Worm (Caenorhabditis elegans): ENCODE data around the gene grl-28.

grl-28 gene

ce11 chrV:3524970-3525369, 26.7 kb downstream of the grl-28 start, which contains the start of gene T24A6.7:
TSS of gene T24A6.7 (plus strand) at chrV:3525270.
- no peak for TF ChIP-seq mel-28 (tag; optimal IDR thresholded peaks at IDR 0.05; ENCODE audit: borderline replicate concordance)
- no peak for TF ChIP-seq rec-8 (tag; optimal IDR thresholded peaks at IDR 0.05)
- TF ChIP-seq K11D2.4 (GFP tag; IDR thresholded peaks at IDR 0.05), result no peak
- no peak for TF ChIP-seq mxl-1 (tag; optimal IDR thresholded peaks at IDR 0.05)
- no peak for TF ChIP-seq xnd-1 (tag; optimal IDR thresholded peaks at IDR 0.05)
- no peak for TF ChIP-seq F37B4.10 (GFP tag; IDR thresholded peaks at IDR 0.05)
- TF ChIP-seq hmg-1.2 (GFP tag; IDR thresholded peaks at IDR 0.05), result no peak
- no peak for TF ChIP-seq madf-10 (tag; optimal IDR thresholded peaks at IDR 0.05)
- TF ChIP-seq ceh-27 (GFP tag; optimal IDR thresholded peaks at IDR 0.05), result no peak
- TF ChIP-seq let-526 (GFP tag; IDR thresholded peaks at IDR 0.05), result no peak
- TF ChIP-seq hsf-1 (GFP tag; IDR thresholded peaks at IDR 0.05), result no peak
- TF ChIP-seq hlh-12 (tag; optimal IDR thresholded peaks at IDR 0.05), result no peak
- TF ChIP-seq ztf-3 (GFP tag; optimal IDR thresholded peaks at IDR 0.05), result no peak

ce11 chrV:3523262-3523661, 28.4 kb downstream of the grl-28 start, which contains the start of gene irg-1:
TSS of gene irg-1 (plus strand) at chrV:3523587.
- TF ChIP-seq nhr-120 (GFP tag; IDR thresholded peaks at IDR 0.05), result no peak
- no peak for TF ChIP-seq nhr-80 (tag; optimal IDR thresholded peaks at IDR 0.05)
- no peak for TF ChIP-seq mcd-1 (GFP tag; IDR thresholded peaks at IDR 0.05)
- TF ChIP-seq die-1 (tag; optimal IDR thresholded peaks at IDR 0.05), result no peak
- no peak for TF ChIP-seq egl-44 (GFP tag; IDR thresholded peaks at IDR 0.05)
- peak; percentile 25; the same call in 1 of the 2 replicates for TF ChIP-seq cebp-1 (GFP tag; IDR thresholded peaks at IDR 0.05)
- no peak for TF ChIP-seq cebp-1 (tag; optimal IDR thresholded peaks at IDR 0.05)
- TF ChIP-seq Y67H2A.10 (GFP tag; conservative IDR thresholded peaks at IDR 0.05), result no peak

ce11 chrV:3520412-3520811, 31.3 kb downstream of the grl-28 start:
- peak; percentile 18; the same call in 1 of the 2 replicates for TF ChIP-seq Y53F4B.3 (GFP tag; IDR thresholded peaks at IDR 0.05)
- peak; percentile 97 for TF ChIP-seq hsf-1 (GFP tag; IDR thresholded peaks at IDR 0.05)
- TF ChIP-seq nfyb-1 (GFP tag; IDR thresholded peaks at IDR 0.05), result peak; percentile 43; the same call in 1 of the 2 replicates
- TF ChIP-seq dox-1 (GFP tag; IDR thresholded peaks at IDR 0.05), result peak; percentile 75
- TF ChIP-seq madf-6 (GFP tag; IDR thresholded peaks at IDR 0.05), result peak; percentile 41; the same call in 1 of the 2 replicates

- TF ChIP-seq hrde-1 (tag; optimal IDR thresholded peaks at IDR 0.05; ENCODE audit: borderline replicate concordance) (no peak), unc-130 (GFP tag; optimal IDR thresholded peaks at IDR 0.05) (no peak), egl-44 (GFP tag; IDR thresholded peaks at IDR 0.05) (no peak), Y56A3A.18 (GFP tag; IDR thresholded peaks at IDR 0.05) (no peak), nfya-1 (tag; optimal IDR thresholded peaks at IDR 0.05; ENCODE audit: borderline replicate concordance, insufficient read depth) (no peak), pha-4 (tag; optimal IDR thresholded peaks at IDR 0.05) (no peak), madf-8 (GFP tag; conservative IDR thresholded peaks at IDR 0.05) (no peak), mel-28 (tag; optimal IDR thresholded peaks at IDR 0.05; ENCODE audit: borderline replicate concordance) (no peak), snpc-1.3 (tag; optimal IDR thresholded peaks at IDR 0.05; ENCODE audit: insufficient read depth) (no peak), ztf-22 (GFP tag; optimal IDR thresholded peaks at IDR 0.05) (no peak), T26A5.8 (tag; optimal IDR thresholded peaks at IDR 0.05) (no peak), F23B12.7 (tag; optimal IDR thresholded peaks at IDR 0.05; ENCODE audit: insufficient read depth) (no peak), gei-17 (GFP tag; optimal IDR thresholded peaks at IDR 0.05) (no peak), nhr-179 (tag; optimal IDR thresholded peaks at IDR 0.05) (no peak)
Measured at ce11 chrV:3517889-3518288, 33.8 kb downstream of the grl-28 start, which contains the start of gene str-227. TSS of gene str-227 (plus strand) at chrV:3518189.

All from whole organism, young adult.